Fruit fly (Drosophila melanogaster): ENCODE data around the gene feo.

The feo gene

dm6 chrX:10882786-10883185 lies 28.1 kb upstream of the feo start (continued):
- TF ChIP-seq dac (GFP tag; optimal IDR thresholded peaks at IDR 0.05) (no peak), svp (GFP tag) (peak; percentile 88)

- peak; percentile 9 for TF ChIP-seq net (GFP tag; optimal IDR thresholded peaks at IDR 0.05)
- peak; percentile 79 for TF ChIP-seq svp (GFP tag)
- peak; percentile 7 for TF ChIP-seq CG31627 (GFP tag; optimal IDR thresholded peaks at IDR 0.05)
- TF ChIP-seq fkh (GFP tag; optimal IDR thresholded peaks at IDR 0.05), result no peak
- TF ChIP-seq esn (GFP tag; optimal IDR thresholded peaks at IDR 0.05), result peak; percentile 10
- TF ChIP-seq Ets96B (tag; optimal IDR thresholded peaks at IDR 0.05), result peak; percentile 15
- TF ChIP-seq lz (GFP tag; optimal IDR thresholded peaks at IDR 0.05), result peak; percentile 24
- peak; percentile 23 for TF ChIP-seq CG11762 (GFP tag; optimal IDR thresholded peaks at IDR 0.05; ENCODE audit: insufficient read depth)
- peak; percentile 15 for TF ChIP-seq CG8319 (GFP tag; optimal IDR thresholded peaks at IDR 0.05)
- no peak for TF ChIP-seq Lpt (GFP tag; optimal IDR thresholded peaks at IDR 0.05)
- TF ChIP-seq CG3032 (tag; optimal IDR thresholded peaks at IDR 0.05), result no peak
- no peak for TF ChIP-seq Eip93F (GFP tag; optimal IDR thresholded peaks at IDR 0.05)
- peak; percentile 5 for TF ChIP-seq Ets21C (GFP tag; optimal IDR thresholded peaks at IDR 0.05)
- peak; percentile 29 for TF ChIP-seq CG10631 (GFP tag; optimal IDR thresholded peaks at IDR 0.05)
- TF ChIP-seq Sox14 (GFP tag; optimal IDR thresholded peaks at IDR 0.05), result peak; percentile 22
- peak; percentile 70 for TF ChIP-seq CG8119 (GFP tag; IDR thresholded peaks at IDR 0.05)
- TF ChIP-seq eg (GFP tag; IDR thresholded peaks at IDR 0.05), result peak; percentile 59; the same call in 2 of the 3 replicates
- no peak for TF ChIP-seq Hr38 (GFP tag; optimal IDR thresholded peaks at IDR 0.05)
- TF ChIP-seq CG32006 (GFP tag; optimal IDR thresholded peaks at IDR 0.05), result no peak
- TF ChIP-seq CG8632 (GFP tag; optimal IDR thresholded peaks at IDR 0.05), result peak; percentile 11
- TF ChIP-seq CG6276 (GFP tag; optimal IDR thresholded peaks at IDR 0.05), result peak; percentile 45
- peak; percentile 73 for TF ChIP-seq Hr4 (GFP tag; optimal IDR thresholded peaks at IDR 0.05)
- peak; percentile 80 for TF ChIP-seq Eip78C (GFP tag)
- peak; percentile 14 for TF ChIP-seq CG1621 (tag; optimal IDR thresholded peaks at IDR 0.05)
- TF ChIP-seq CG6792 (GFP tag; optimal IDR thresholded peaks at IDR 0.05), result peak; percentile 4
- TF ChIP-seq CG9139 (GFP tag; optimal IDR thresholded peaks at IDR 0.05), result no peak
- TF ChIP-seq vri (GFP tag; optimal IDR thresholded peaks at IDR 0.05), result peak; percentile 1
- 0 out of 3 replicates have a peak, but pooled peaks have one; percentile 17 for TF ChIP-seq CG6163 (GFP tag; IDR thresholded peaks at IDR 0.05)
- no peak for TF ChIP-seq salr (GFP tag; optimal IDR thresholded peaks at IDR 0.05)
- peak; percentile 8 for TF ChIP-seq pdm3 (GFP tag; optimal IDR thresholded peaks at IDR 0.05)
- TF ChIP-seq CG15336 (GFP tag; IDR thresholded peaks at IDR 0.05), result peak; percentile 65
- TF ChIP-seq topi (GFP tag; optimal IDR thresholded peaks at IDR 0.05), result peak; percentile 48
- peak; percentile 67 for TF ChIP-seq acj6 (GFP tag; optimal IDR thresholded peaks at IDR 0.05)
These were observed 22.6 kb upstream of the feo start, which contains the start of gene CG1637 for dm6 chrX:10877087-10877935. Gene CG1637, minus strand, starts transcription at chrX:10877893.

DNA sequence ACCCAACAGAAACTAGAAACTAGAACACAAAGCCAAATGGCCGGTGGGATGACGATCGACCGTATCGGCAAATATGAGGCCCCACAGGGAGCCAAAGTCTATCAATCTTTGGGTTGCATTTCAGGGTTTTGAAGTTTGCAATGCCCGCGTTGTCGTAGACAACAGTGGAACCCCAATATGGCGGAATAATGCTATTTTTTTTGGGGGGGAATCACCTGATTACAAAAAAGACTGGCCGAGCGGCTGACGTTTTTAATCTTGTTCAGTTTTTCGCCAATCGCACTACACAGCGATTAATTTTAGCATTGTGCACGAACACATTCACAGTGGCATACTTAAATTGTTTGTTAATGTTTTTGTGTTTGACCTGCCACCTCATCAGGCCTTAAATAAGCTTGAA lies 21.8 kb upstream of the feo start:
- TF ChIP-seq net (GFP tag; optimal IDR thresholded peaks at IDR 0.05) (no peak), CG10669 (GFP tag; optimal IDR thresholded peaks at IDR 0.05) (no peak), Lpt (GFP tag; optimal IDR thresholded peaks at IDR 0.05) (no peak), CG15336 (GFP tag; IDR thresholded peaks at IDR 0.05) (no peak), Hr4 (GFP tag; optimal IDR thresholded peaks at IDR 0.05) (no peak), CG3032 (tag; optimal IDR thresholded peaks at IDR 0.05) (no peak), CG11762 (GFP tag; optimal IDR thresholded peaks at IDR 0.05; ENCODE audit: insufficient read depth) (no peak), Sox102F (GFP tag; optimal IDR thresholded peaks at IDR 0.05) (no peak), fd59A (GFP tag; optimal IDR thresholded peaks at IDR 0.05) (no peak), Sox15 (GFP tag; optimal IDR thresholded peaks at IDR 0.05) (no peak), CG7368 (GFP tag; optimal IDR thresholded peaks at IDR 0.05) (no peak), Eip78C (GFP tag) (no peak), dac (GFP tag; optimal IDR thresholded peaks at IDR 0.05) (no peak), CG16779 (tag; optimal IDR thresholded peaks at IDR 0.05) (no peak), acj6 (GFP tag; optimal IDR thresholded peaks at IDR 0.05) (no peak), Met (GFP tag; optimal IDR thresholded peaks at IDR 0.05) (no peak)

Data from whole organism, prepupa.